Fruit fly (Drosophila melanogaster): ENCODE data around the gene Ype.
A peak's percentile ranks its signal among the peaks of the same experiment; 100 is the strongest.

Ype gene

DNA sequence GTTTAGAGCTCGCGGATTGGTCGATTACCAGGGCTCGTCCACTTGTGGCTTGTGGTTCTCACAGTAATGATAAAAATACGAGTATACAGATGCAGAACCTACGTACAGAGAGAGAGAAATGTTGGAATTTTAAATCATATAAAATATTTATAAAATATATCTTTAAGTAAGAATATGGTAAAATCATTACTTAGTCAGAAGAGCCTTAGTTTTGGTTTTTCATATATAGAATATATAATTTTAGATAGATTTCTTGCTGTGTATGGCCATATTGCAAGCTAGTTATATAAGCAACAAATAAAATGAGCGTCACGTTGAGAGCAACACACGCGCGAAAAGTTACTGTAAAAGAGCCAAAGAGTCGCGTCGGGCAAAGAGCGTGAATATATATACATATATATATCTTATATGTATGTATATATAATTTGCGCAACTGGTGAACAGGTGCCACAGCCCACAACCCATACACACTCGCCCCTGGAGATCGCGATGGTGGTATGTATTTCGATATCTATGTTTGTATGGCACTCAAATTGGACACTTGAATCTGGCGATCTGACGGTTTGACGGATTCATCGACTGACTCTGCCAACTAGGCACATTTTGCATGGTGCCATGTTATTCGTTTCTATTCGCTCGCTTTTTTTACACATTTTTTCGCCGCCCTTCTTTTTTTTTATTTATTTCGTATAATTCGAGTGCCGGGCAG lies 3.4 kb upstream of the Ype start (continued):
- peak; percentile 43 for TF ChIP-seq CG12299 (tag; optimal IDR thresholded peaks at IDR 0.05)
- TF ChIP-seq odd (GFP tag; optimal IDR thresholded peaks at IDR 0.05): peak; percentile 31
- 0 out of 2 replicates have a peak, but pooled peaks have one; percentile 46 for TF ChIP-seq ham (GFP tag; IDR thresholded peaks at IDR 0.05)
- TF ChIP-seq danr (GFP tag; IDR thresholded peaks at IDR 0.05): 0 out of 2 replicates have a peak, but pooled peaks have one; percentile 30
- peak; percentile 58 for TF ChIP-seq gsb (GFP tag; IDR thresholded peaks at IDR 0.05)
- TF ChIP-seq exex (tag; optimal IDR thresholded peaks at IDR 0.05): peak; percentile 48
- peak; percentile 45; the same call in 2 of the 3 replicates for TF ChIP-seq ase (GFP tag; IDR thresholded peaks at IDR 0.05)
- TF ChIP-seq Pdp1 (GFP tag; optimal IDR thresholded peaks at IDR 0.05): peak in 1 of 2 experiments; percentile 61
- TF ChIP-seq ranshi (GFP tag; IDR thresholded peaks at IDR 0.05): peak; percentile 66
- TF ChIP-seq gcm (GFP tag; optimal IDR thresholded peaks at IDR 0.05): peak; percentile 18
- peak; percentile 68 for TF ChIP-seq Ada2b (GFP tag; IDR thresholded peaks at IDR 0.05)
- TF ChIP-seq Poxn (GFP tag; IDR thresholded peaks at IDR 0.05): peak; percentile 62
- TF ChIP-seq sens-2 (GFP tag; IDR thresholded peaks at IDR 0.05): no peak
- TF ChIP-seq chinmo (GFP tag; IDR thresholded peaks at IDR 0.05; ENCODE audit: partially characterized antibody): peak; percentile 26; the same call in 1 of the 4 replicates
- TF ChIP-seq HLH54F (GFP tag; optimal IDR thresholded peaks at IDR 0.05): no peak
- TF ChIP-seq CG1024 (GFP tag; IDR thresholded peaks at IDR 0.05): 0 out of 2 replicates have a peak, but pooled peaks have one; percentile 23
- peak; percentile 35; the same call in 1 of the 2 replicates for TF ChIP-seq CG11247 (GFP tag; IDR thresholded peaks at IDR 0.05)
- no peak for TF ChIP-seq h (optimal IDR thresholded peaks at IDR 0.05)
- TF ChIP-seq CG17359 (tag; optimal IDR thresholded peaks at IDR 0.05): peak; percentile 67
- peak; percentile 9 for TF ChIP-seq run (tag; optimal IDR thresholded peaks at IDR 0.05)
- 0 out of 3 replicates have a peak, but pooled peaks have one; percentile 23 for TF ChIP-seq CG7357 (GFP tag; IDR thresholded peaks at IDR 0.05)
- peak; percentile 61 for TF ChIP-seq HLH3B (GFP tag; IDR thresholded peaks at IDR 0.05)
- no peak for TF ChIP-seq croc (GFP tag; conservative IDR thresholded peaks at IDR 0.05)
- TF ChIP-seq cwo (GFP tag; optimal IDR thresholded peaks at IDR 0.05): peak; percentile 65
- peak; percentile 23 for TF ChIP-seq Jarid2 (GFP tag; optimal IDR thresholded peaks at IDR 0.05)
- no peak for TF ChIP-seq Asciz (GFP tag; optimal IDR thresholded peaks at IDR 0.05)
- peak; percentile 2 for TF ChIP-seq CG2116 (GFP tag; optimal IDR thresholded peaks at IDR 0.05)
- TF ChIP-seq B-H2 (GFP tag; optimal IDR thresholded peaks at IDR 0.05): peak; percentile 31
- TF ChIP-seq tin (GFP tag; optimal IDR thresholded peaks at IDR 0.05): peak; percentile 7
- peak; percentile 61 for TF ChIP-seq CG10209 (GFP tag; optimal IDR thresholded peaks at IDR 0.05)
- TF ChIP-seq CG18619 (GFP tag; optimal IDR thresholded peaks at IDR 0.05): peak; percentile 44
- peak; percentile 84 for TF ChIP-seq Atf6 (GFP tag; IDR thresholded peaks at IDR 0.05)
- TF ChIP-seq CG9876 (GFP tag; optimal IDR thresholded peaks at IDR 0.05): no peak
- peak; percentile 80 for TF ChIP-seq CG8924 (tag; optimal IDR thresholded peaks at IDR 0.05)
- peak; percentile 87 for TF ChIP-seq slbo (GFP tag; IDR thresholded peaks at IDR 0.05)
- peak; percentile 90 for TF ChIP-seq CG2678 (tag; optimal IDR thresholded peaks at IDR 0.05)
- TF ChIP-seq kay (GFP tag; optimal IDR thresholded peaks at IDR 0.05): no peak
- TF ChIP-seq sima (GFP tag; optimal IDR thresholded peaks at IDR 0.05): no peak
- TF ChIP-seq CG6765 (GFP tag; optimal IDR thresholded peaks at IDR 0.05): peak; percentile 52
- TF ChIP-seq bcd (GFP tag; optimal IDR thresholded peaks at IDR 0.05): peak; percentile 64
- TF ChIP-seq lbe (GFP tag; optimal IDR thresholded peaks at IDR 0.05): peak; percentile 43
- 0 out of 3 replicates have a peak, but pooled peaks have one; percentile 28 for TF ChIP-seq CG11560 (tag; IDR thresholded peaks at IDR 0.05)
- TF ChIP-seq CG9817 (tag; optimal IDR thresholded peaks at IDR 0.05): peak; percentile 73
- TF ChIP-seq tgo (GFP tag; IDR thresholded peaks at IDR 0.05): peak; percentile 77
- peak; percentile 42 for TF ChIP-seq HmgZ (tag; optimal IDR thresholded peaks at IDR 0.05)
- TF ChIP-seq fd96Cb (tag; optimal IDR thresholded peaks at IDR 0.05): peak; percentile 5
- peak; percentile 81 for TF ChIP-seq CG10147 (GFP tag; optimal IDR thresholded peaks at IDR 0.05)
- peak; percentile 53 for TF ChIP-seq Sox102F (GFP tag; optimal IDR thresholded peaks at IDR 0.05)
- peak; percentile 74 for TF ChIP-seq sob (GFP tag; IDR thresholded peaks at IDR 0.05)
